Worm (Caenorhabditis elegans) whole organism, L3 larva: ENCODE results near the gene F26F2.4.

Experiments used
- R02D3.7 ChIP-seq: fragments of 150-350 bp; optimal IDR thresholded peaks from 2 replicates; lab custom pipeline; 2014; ENCODE audit warnings: missing biosample characterization, missing genetic modification characterization
- aly-2 ChIP-seq: fragments of 150-350 bp; optimal IDR thresholded peaks from 2 replicates; lab custom pipeline; 2014; ENCODE audit warnings: missing biosample characterization, missing genetic modification characterization
- ceh-16 ChIP-seq: sonication (generic microtip); optimal IDR thresholded peaks from 2 replicates; lab custom pipeline; 2017; ENCODE audit warnings: missing biosample characterization, missing genetic modification characterization
- ceh-9 ChIP-seq: sonication (generic microtip); optimal IDR thresholded peaks from 2 replicates; lab custom pipeline; 2018; ENCODE audit warnings: missing biosample characterization, missing genetic modification characterization
- daf-12 ChIP-seq: fragments of 150-350 bp; optimal IDR thresholded peaks from 2 replicates; lab custom pipeline; 2014; ENCODE audit warnings: missing biosample characterization, missing genetic modification reagents, missing genetic modification characterization
- egl-27 ChIP-seq: sonication (generic microtip); optimal IDR thresholded peaks from 4 replicates; lab custom pipeline; 2017; ENCODE audit warnings: missing biosample characterization, missing genetic modification reagents, missing genetic modification characterization
- elt-1 ChIP-seq: fragments of 150-350 bp; optimal IDR thresholded peaks from 2 replicates; lab custom pipeline; 2014; ENCODE audit warnings: missing biosample characterization, missing genetic modification characterization
- elt-2 ChIP-seq: sonication (generic microtip); optimal IDR thresholded peaks from 2 replicates; lab custom pipeline; 2016; ENCODE audit warnings: missing genetic modification reagents, mild to moderate bottlenecking, missing genetic modification characterization, missing compliant biosample characterization
- elt-3 ChIP-seq, 3 experiments: fragments of 150-350 bp in 1 of 3; sonication (generic microtip) in 2 of 3; optimal IDR thresholded peaks; 2 replicates in 2 of 3; 4 replicates in 1 of 3; lab custom pipeline; 2014 to 2017; ENCODE audit warnings: missing biosample characterization in 3 of 3, missing genetic modification characterization in 3 of 3
- eor-1 ChIP-seq, 2 experiments: fragments of 150-350 bp; optimal IDR thresholded peaks; 2 replicates each; lab custom pipeline; 2014 to 2018; ENCODE audit warnings: missing biosample characterization in 2 of 2, missing genetic modification characterization in 2 of 2
- fkh-10 ChIP-seq: sonication (generic microtip); optimal IDR thresholded peaks from 2 replicates; lab custom pipeline; 2017; ENCODE audit warnings: missing biosample characterization, missing genetic modification reagents, missing genetic modification characterization
- fos-1 ChIP-seq: fragments of 150-350 bp; optimal IDR thresholded peaks from 2 replicates; lab custom pipeline; 2014; ENCODE audit warnings: missing biosample characterization, missing genetic modification characterization
- lin-39 ChIP-seq: fragments of 150-350 bp; optimal IDR thresholded peaks from 2 replicates; lab custom pipeline; 2018; ENCODE audit warnings: missing biosample characterization, missing genetic modification reagents, missing genetic modification characterization
- mdl-1 ChIP-seq: fragments of 150-350 bp; optimal IDR thresholded peaks from 2 replicates; lab custom pipeline; 2014; ENCODE audit warnings: missing biosample characterization, missing genetic modification characterization
- nfya-1 ChIP-seq: sonication (generic microtip); optimal IDR thresholded peaks from 2 replicates; lab custom pipeline; 2017; ENCODE audit warnings: missing genetic modification characterization, mild to moderate bottlenecking, missing compliant biosample characterization, antibody characterized with exemption, moderate library complexity; ENCODE audit not compliant: insufficient read depth
- nhr-11 ChIP-seq: fragments of 150-350 bp; optimal IDR thresholded peaks from 2 replicates; lab custom pipeline; 2014; ENCODE audit warnings: missing biosample characterization, missing genetic modification characterization
- nhr-12 ChIP-seq: fragments of 150-350 bp; optimal IDR thresholded peaks from 2 replicates; lab custom pipeline; 2014; ENCODE audit warnings: missing biosample characterization, missing genetic modification characterization
- nhr-23 ChIP-seq: fragments of 150-350 bp; optimal IDR thresholded peaks from 2 replicates; lab custom pipeline; 2014; ENCODE audit warnings: missing biosample characterization, missing genetic modification reagents, missing genetic modification characterization
- nhr-237 ChIP-seq: fragments of 150-350 bp; optimal IDR thresholded peaks from 2 replicates; lab custom pipeline; 2014; ENCODE audit warnings: missing biosample characterization, missing genetic modification characterization
- nhr-25 ChIP-seq: sonication (generic microtip); optimal IDR thresholded peaks from 2 replicates; lab custom pipeline; 2017; ENCODE audit warnings: missing biosample characterization, missing genetic modification characterization
- nhr-28 ChIP-seq: fragments of 150-350 bp; optimal IDR thresholded peaks from 2 replicates; lab custom pipeline; 2014; ENCODE audit warnings: missing biosample characterization, missing genetic modification characterization
- nhr-67 ChIP-seq: fragments of 150-350 bp; optimal IDR thresholded peaks from 2 replicates; lab custom pipeline; 2014; ENCODE audit warnings: missing biosample characterization, missing genetic modification characterization
- pha-4 ChIP-seq: fragments of 150-350 bp; optimal IDR thresholded peaks from 2 replicates; lab custom pipeline; 2014; ENCODE audit warnings: missing biosample characterization, missing genetic modification reagents, missing genetic modification characterization
- pqm-1 ChIP-seq: fragments of 150-350 bp; optimal IDR thresholded peaks from 2 replicates; lab custom pipeline; 2017; ENCODE audit warnings: missing biosample characterization, missing genetic modification characterization, inconsistent platforms
- snpc-4 ChIP-seq: fragments of 150-350 bp; optimal IDR thresholded peaks from 2 replicates; lab custom pipeline; 2014; ENCODE audit warnings: missing biosample characterization, missing genetic modification characterization
- unc-39 ChIP-seq: sonication (generic microtip); optimal IDR thresholded peaks from 4 replicates; lab custom pipeline; 2017; ENCODE audit warnings: missing biosample characterization, missing genetic modification characterization
- unc-62 ChIP-seq: fragments of 150-350 bp; sonication (generic microtip); optimal IDR thresholded peaks from 4 replicates; lab custom pipeline; 2014; ENCODE audit warnings: missing biosample characterization, missing genetic modification reagents, missing genetic modification characterization
- zag-1 ChIP-seq: fragments of 150-350 bp; optimal IDR thresholded peaks from 2 replicates; lab custom pipeline; 2014; ENCODE audit warnings: missing biosample characterization, missing genetic modification characterization
- ztf-11 ChIP-seq: fragments of 150-350 bp; optimal IDR thresholded peaks from 2 replicates; lab custom pipeline; 2014; ENCODE audit warnings: missing biosample characterization, missing genetic modification characterization

F26F2.4 gene

ce11 chrV:20534072-20534471, 35.0 kb upstream of the F26F2.4 start, which contains the start of gene famh-161:
Gene famh-161, minus strand, starts transcription at chrV:20534172.
- TF ChIP-seq pha-4: no peak

DNA sequence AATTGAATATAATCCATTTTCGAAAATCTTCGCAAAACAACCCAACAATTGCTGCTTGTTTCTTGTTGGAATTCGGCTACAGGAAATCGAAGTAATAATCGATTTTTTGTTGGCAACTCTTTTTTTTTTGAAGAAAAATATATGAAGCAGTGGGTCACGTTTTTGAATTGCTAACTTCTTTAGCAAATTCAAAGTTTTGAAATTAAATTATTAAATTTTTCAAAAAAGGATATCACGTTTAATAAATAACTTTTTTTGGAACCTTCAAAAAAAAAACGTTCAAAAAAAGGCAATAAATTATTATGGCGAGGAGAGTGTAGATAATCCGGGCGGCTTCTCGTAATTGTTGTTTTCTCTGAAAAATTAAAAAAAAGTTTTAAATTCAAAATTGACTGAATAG, 32.9 kb upstream of the F26F2.4 start, which contains the start of gene Y38H6C.15:
Gene Y38H6C.15 (minus strand): TSS at position 101 of the 400 bp plus-strand sequence.
- TF ChIP-seq egl-27 (tag; lab: Kevin White, UChicago) (no peak), eor-1 (tag; optimal IDR thresholded peaks at IDR 0.05; lab: Kevin White, UChicago) (no peak), nhr-28 (tag; lab: Kevin White, UChicago) (no peak), R02D3.7 (no peak), nfya-1 (tag; lab: Kevin White, UChicago) (no peak), fkh-10 (GFP tag; lab: Kevin White, UChicago) (no peak), snpc-4 (tag; lab: Kevin White, UChicago) (no peak), lin-39 (no peak), fos-1 (tag; lab: Kevin White, UChicago) (no peak), nhr-67 (tag; lab: Kevin White, UChicago) (no peak), daf-12 (no peak), nhr-11 (tag; lab: Kevin White, UChicago) (no peak), mdl-1 (tag; lab: Kevin White, UChicago) (no peak), aly-2 (no peak)
- TF ChIP-seq, all 47 proteins: peak for 0

DNA sequence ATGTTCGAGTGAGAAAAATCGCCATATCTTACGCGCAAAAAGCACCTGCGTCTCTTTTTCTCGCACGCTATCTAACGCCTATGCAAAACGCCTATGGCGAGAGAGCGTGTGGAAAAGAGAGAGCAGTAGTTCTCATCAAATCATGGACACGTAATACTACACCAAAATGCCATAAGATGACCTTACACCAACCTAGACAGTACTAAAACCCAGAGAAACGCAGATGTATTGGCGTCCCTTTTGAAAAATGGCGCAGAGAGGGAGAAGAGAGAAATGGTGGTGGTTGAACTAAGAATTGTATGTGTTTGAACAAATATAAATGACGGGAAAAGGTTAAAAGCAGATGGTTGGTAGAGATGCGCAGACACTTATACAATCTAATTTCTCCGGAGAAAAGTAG, 30.0 kb upstream of the F26F2.4 start, which contains the start of gene Y38H6C.16:
Gene Y38H6C.16 (minus strand): TSS at position 293 of the 400 bp plus-strand sequence.
- TF ChIP-seq nhr-25 (tag; lab: Kevin White, UChicago): peak; percentile 49
- no peak for TF ChIP-seq aly-2

DNA sequence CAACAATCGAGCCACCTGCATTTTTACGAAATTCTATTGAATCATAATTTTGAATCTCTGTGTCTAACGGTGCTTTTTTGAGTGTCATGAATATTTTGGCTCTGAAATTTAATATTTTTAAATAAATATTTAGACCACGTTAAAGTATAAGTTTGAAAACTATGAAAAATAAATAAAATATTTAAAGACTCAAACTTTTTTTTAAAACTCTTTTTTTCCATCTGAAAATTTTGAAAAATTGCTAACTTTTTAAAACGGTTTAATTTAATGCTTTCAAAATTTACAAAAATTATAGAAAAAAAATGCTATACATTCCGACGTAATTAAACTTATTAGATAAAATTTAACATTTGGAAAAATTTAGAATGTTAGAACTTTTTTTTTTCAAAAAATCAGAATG, 25.0 kb upstream of the F26F2.4 start, which contains the start of gene slc-36.3:
Gene slc-36.3 (minus strand): TSS at position 101 of the 400 bp plus-strand sequence.
- TF ChIP-seq egl-27 (tag; lab: Kevin White, UChicago) (no peak), unc-39 (tag; lab: Kevin White, UChicago) (no peak)

DNA sequence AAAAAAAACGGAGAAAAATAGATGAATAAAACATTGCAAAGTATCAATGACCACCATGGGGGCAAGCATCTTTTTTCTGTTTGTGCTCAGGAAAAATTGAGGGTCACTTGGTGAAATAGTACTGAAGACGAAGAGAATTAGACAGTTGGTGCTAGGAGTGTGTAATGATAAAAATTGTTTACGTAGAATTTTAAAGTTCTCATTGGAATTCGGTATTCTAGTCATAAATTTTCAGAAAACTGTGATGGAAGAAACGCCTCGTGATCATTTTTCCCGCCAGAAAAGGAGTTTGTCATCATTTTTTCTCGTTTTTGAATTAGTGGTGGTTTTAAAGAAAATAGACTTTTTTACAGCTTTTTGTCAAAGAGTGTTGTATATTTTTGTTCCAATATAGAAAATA, 24.5 kb upstream of the F26F2.4 start:
- TF ChIP-seq egl-27 (tag; lab: Kevin White, UChicago): no peak
- TF ChIP-seq pha-4: peak; percentile 16
- no peak for TF ChIP-seq nhr-12 (tag; lab: Kevin White, UChicago)
- peak; percentile 13 for TF ChIP-seq elt-2 (tag; lab: Kevin White, UChicago)
- no peak for TF ChIP-seq elt-1 (tag; lab: Kevin White, UChicago)
- TF ChIP-seq ceh-16: no peak

DNA sequence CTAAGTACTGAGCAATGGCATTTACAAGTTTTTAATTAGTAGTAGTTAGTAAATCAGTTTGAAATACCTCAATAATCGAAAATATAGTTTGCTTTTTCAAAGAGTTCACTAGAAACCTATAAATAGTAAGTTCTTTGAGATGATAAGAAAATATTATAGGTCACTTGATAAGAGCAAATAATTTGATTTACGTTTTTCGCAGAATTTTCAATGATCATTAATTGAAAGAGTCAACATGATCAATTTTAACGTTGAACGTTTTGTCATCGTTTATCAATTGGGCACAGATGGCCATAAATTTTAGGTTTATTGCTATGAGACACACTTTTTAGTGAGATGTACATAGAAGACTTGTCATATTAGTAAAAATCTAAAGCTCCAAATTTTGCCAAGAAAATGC, 23.4 kb upstream of the F26F2.4 start:
- TF ChIP-seq R02D3.7: no peak
- TF ChIP-seq elt-2 (tag; lab: Kevin White, UChicago): peak; percentile 41
- peak; percentile 71 for TF ChIP-seq pqm-1 (tag; lab: Kevin White, UChicago)
- peak; percentile 53 for TF ChIP-seq pha-4

DNA sequence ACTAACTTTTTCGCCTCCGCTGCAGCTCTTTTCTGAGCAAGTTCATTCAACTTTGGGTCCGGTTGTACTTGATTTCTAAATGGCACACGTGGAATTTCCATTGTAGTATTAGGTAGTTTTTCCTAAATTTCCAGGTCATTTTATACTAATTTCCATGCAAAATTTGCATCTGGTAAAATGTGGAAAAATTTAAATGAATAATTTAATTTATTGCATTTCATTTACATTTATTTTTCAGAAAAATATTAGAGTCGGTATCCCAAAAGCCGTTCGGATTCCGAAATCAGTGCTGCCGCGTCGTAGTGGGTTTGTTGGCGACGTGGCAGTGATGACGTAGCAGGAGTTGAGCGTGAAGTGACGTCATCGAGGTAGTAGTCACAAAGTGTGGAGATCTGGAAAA, 22.0 kb upstream of the F26F2.4 start, which contains the start of gene Y38H6C.18:
Gene Y38H6C.18 (minus strand): TSS at position 101 of the 400 bp plus-strand sequence.
- no peak for TF ChIP-seq nhr-23 (tag; lab: Kevin White, UChicago)
- TF ChIP-seq elt-3 (tag; optimal IDR thresholded peaks at IDR 0.05; lab: Kevin White, UChicago): no peak
- no peak for TF ChIP-seq nhr-12 (tag; lab: Kevin White, UChicago)
- no peak for TF ChIP-seq ceh-16
- no peak for TF ChIP-seq nhr-237 (tag; lab: Kevin White, UChicago)
- TF ChIP-seq nhr-11 (tag; lab: Kevin White, UChicago): no peak
- TF ChIP-seq nfya-1 (tag; lab: Kevin White, UChicago): no peak
- TF ChIP-seq, all 47 proteins: peak for 0

DNA sequence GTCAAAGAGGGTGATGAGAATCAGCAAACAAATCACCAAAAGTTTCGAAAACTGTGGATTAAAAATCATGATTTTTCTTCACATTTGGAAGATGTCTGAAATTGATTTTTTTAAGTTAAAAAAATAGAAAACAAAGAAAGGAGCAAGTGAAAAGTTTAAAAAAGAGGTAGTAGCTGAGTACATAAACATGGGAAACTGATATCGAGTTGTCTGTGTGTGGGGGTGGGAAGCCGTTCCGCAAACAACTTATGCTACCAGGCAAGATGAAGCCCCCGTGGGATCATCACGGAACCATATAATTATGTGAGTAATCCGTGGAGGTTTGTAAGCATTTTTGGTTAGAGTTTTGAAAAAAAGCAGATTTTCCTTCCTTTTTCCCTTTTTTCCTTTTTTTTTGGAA, 18.0 kb upstream of the F26F2.4 start, which contains the start of gene Y38H6C.20:
Gene Y38H6C.20 (minus strand): TSS at position 101 of the 400 bp plus-strand sequence.
- no peak for TF ChIP-seq ceh-9 (tag; lab: Kevin White, UChicago)
- TF ChIP-seq fos-1 (tag; lab: Kevin White, UChicago): no peak
- no peak for TF ChIP-seq ztf-11 (tag; lab: Kevin White, UChicago)
- TF ChIP-seq zag-1 (tag; lab: Kevin White, UChicago): no peak
- TF ChIP-seq fkh-10 (GFP tag; lab: Kevin White, UChicago): no peak
- no peak for TF ChIP-seq nfya-1 (tag; lab: Kevin White, UChicago)
- no peak for TF ChIP-seq unc-62 (GFP tag; lab: Kevin White, UChicago)
- no peak for TF ChIP-seq unc-39 (tag; lab: Kevin White, UChicago)
- TF ChIP-seq pha-4: no peak
- no peak for TF ChIP-seq nhr-237 (tag; lab: Kevin White, UChicago)
- no peak for TF ChIP-seq nhr-28 (tag; lab: Kevin White, UChicago)
